Worm (Caenorhabditis elegans) whole organism, L4/young adult: Measurements from ENCODE around the gene ncs-5.

Source experiments
- W03F9.2 ChIP-seq: fragments of 150-350 bp; optimal IDR thresholded peaks from 2 replicates; lab custom pipeline; 2014; ENCODE audit warnings: missing biosample characterization, missing genetic modification characterization
- dao-5 ChIP-seq: sonication (generic microtip); optimal IDR thresholded peaks from 2 replicates; lab custom pipeline; 2016; ENCODE audit warnings: missing genotype, missing genetic modification characterization, moderate library complexity, missing compliant biosample characterization
- him-1 ChIP-seq: sonication (generic microtip); optimal IDR thresholded peaks from 2 replicates; lab custom pipeline; 2016; ENCODE audit warnings: missing genotype, missing genetic modification reagents, missing genetic modification characterization, missing compliant biosample characterization

DNA sequence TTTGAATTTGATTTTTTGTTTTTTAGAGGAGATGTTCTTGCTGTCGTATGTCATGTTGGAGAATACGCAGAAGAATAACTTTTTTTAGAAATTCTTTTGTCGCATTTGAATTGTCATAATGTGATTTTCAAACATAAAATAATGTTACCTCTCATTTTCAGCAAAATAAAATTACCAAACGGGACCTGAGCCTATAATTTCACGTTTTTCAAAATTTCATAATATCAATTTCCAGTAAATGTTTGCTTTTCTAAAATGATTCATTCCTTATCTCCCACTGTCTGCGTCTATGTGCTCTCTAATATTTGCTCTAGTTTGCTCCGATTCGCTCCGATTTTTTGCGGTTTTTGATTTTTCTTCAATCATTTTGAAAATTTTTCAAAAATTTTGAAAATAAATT is 28.9 kb upstream of the ncs-5 start, which contains the start of gene nhr-231:
- TF ChIP-seq dao-5 (no peak), him-1 (no peak), W03F9.2 (tag; lab: Kevin White, UChicago) (no peak)
